Worm (Caenorhabditis elegans) whole organism, young adult: ENCODE data around the gene hum-5.

ENCODE experiments used
- B0035.1 ChIP-seq: sonication (generic microtip); optimal IDR thresholded peaks from 2 replicates; lab custom pipeline; 2016; ENCODE audit warnings: missing genetic modification characterization, mild to moderate bottlenecking, missing compliant biosample characterization, missing genotype, missing genetic modification reagents
- B0336.3 ChIP-seq: fragments of 200-800 bp; sonication (Bioruptor generic); IDR thresholded peaks from 2 replicates; pipeline ENCODE4 v1.3.6; 2022; ENCODE audit warnings: missing genetic modification characterization, missing compliant biosample characterization
- C06A6.2 ChIP-seq: fragments of 200-800 bp; sonication (Bioruptor generic); conservative IDR thresholded peaks from 2 replicates; pipeline ENCODE4 v1.3.6; 2022; ENCODE audit warnings: missing genetic modification characterization, missing compliant biosample characterization
- F10E7.11 ChIP-seq: sonication (generic microtip); optimal IDR thresholded peaks from 2 replicates; lab custom pipeline; 2017; ENCODE audit warnings: mild to moderate bottlenecking, missing genetic modification characterization, moderate library complexity, missing compliant biosample characterization
- F23B12.7 ChIP-seq: sonication (generic microtip); optimal IDR thresholded peaks from 2 replicates; lab custom pipeline; 2017; ENCODE audit warnings: missing genetic modification characterization, mild to moderate bottlenecking, missing compliant biosample characterization, antibody characterized with exemption, moderate library complexity; ENCODE audit not compliant: insufficient read depth
- F55B11.4 ChIP-seq: sonication (generic microtip); optimal IDR thresholded peaks from 2 replicates; lab custom pipeline; 2016; ENCODE audit warnings: missing compliant biosample characterization, missing genetic modification characterization, borderline replicate concordance; ENCODE audit not compliant: insufficient read depth
- K11D2.4 ChIP-seq: fragments of 200-800 bp; sonication (Bioruptor generic); IDR thresholded peaks from 2 replicates; pipeline ENCODE4 v1.3.6; 2022; ENCODE audit warnings: missing genetic modification reagents, missing genetic modification characterization, missing compliant biosample characterization
- K12H6.12 ChIP-seq: fragments of 200-800 bp; sonication (Bioruptor generic); optimal IDR thresholded peaks from 2 replicates; lab custom pipeline; 2018; ENCODE audit warnings: mild to moderate bottlenecking, missing genetic modification characterization, missing compliant biosample characterization
- T07F8.4 ChIP-seq: sonication (generic microtip); optimal IDR thresholded peaks from 2 replicates; lab custom pipeline; 2016; ENCODE audit warnings: mild to moderate bottlenecking, missing genetic modification characterization, moderate library complexity, missing compliant biosample characterization
- Y67H2A.10 ChIP-seq: fragments of 200-800 bp; sonication (Bioruptor generic); conservative IDR thresholded peaks from 2 replicates; pipeline ENCODE4 v1.3.6; 2022; ENCODE audit warnings: missing genetic modification reagents, missing genetic modification characterization, missing compliant biosample characterization
- akir-1 ChIP-seq: fragments of 200-800 bp; sonication (Bioruptor generic); optimal IDR thresholded peaks from 2 replicates; lab custom pipeline; 2018; ENCODE audit warnings: mild to moderate bottlenecking, missing genetic modification characterization, moderate library complexity, missing compliant biosample characterization
- ama-1 ChIP-seq, 3 experiments: fragments of 150-350 bp in 1 of 3; sonication (generic microtip) in 2 of 3; optimal IDR thresholded peaks; 2 replicates each; lab custom pipeline; 2014 to 2018; ENCODE audit warnings: missing biosample characterization in 2 of 3, missing genetic modification characterization in 2 of 3, missing genetic modification reagents in 2 of 3
- atf-7 ChIP-seq: sonication (generic microtip); optimal IDR thresholded peaks from 2 replicates; lab custom pipeline; 2017; ENCODE audit warnings: mild to moderate bottlenecking, missing genetic modification characterization, missing compliant biosample characterization
- attf-5 ChIP-seq: fragments of 200-800 bp; sonication (Bioruptor generic); optimal IDR thresholded peaks from 2 replicates; lab custom pipeline; 2018; ENCODE audit warnings: mild to moderate bottlenecking, missing genetic modification characterization, missing compliant biosample characterization
- ccch-3 ChIP-seq: fragments of 200-800 bp; sonication (Bioruptor generic); optimal IDR thresholded peaks from 2 replicates; lab custom pipeline; 2018; ENCODE audit warnings: mild to moderate bottlenecking, missing genetic modification characterization, missing compliant biosample characterization
- cebp-1 ChIP-seq, 2 experiments: fragments of 200-800 bp in 1 of 2; sonication (Bioruptor generic) in 1 of 2; sonication (generic microtip) in 1 of 2; IDR thresholded peaks in 1 of 2; optimal IDR thresholded peaks in 1 of 2; 2 replicates each; pipeline versions ENCODE4 v1.3.6 to Lab custom; 2017 to 2022; ENCODE audit warnings: missing compliant biosample characterization in 2 of 2, missing genetic modification characterization in 2 of 2, mild to moderate bottlenecking in 1 of 2, missing genetic modification reagents in 1 of 2, moderate library complexity in 1 of 2
- cebp-2 ChIP-seq: fragments of 200-800 bp; sonication (Bioruptor generic); IDR thresholded peaks from 2 replicates; pipeline ENCODE4 v1.3.6; 2022; ENCODE audit warnings: missing genetic modification characterization, missing compliant biosample characterization
- ceh-100 ChIP-seq: fragments of 200-800 bp; sonication (Bioruptor generic); IDR thresholded peaks from 2 replicates; pipeline ENCODE4 v1.3.6; 2022; ENCODE audit warnings: missing genetic modification reagents, missing genetic modification characterization, missing compliant biosample characterization
- ceh-40 ChIP-seq: fragments of 200-800 bp; sonication (Bioruptor generic); IDR thresholded peaks from 2 replicates; pipeline ENCODE4 v1.3.6; 2022; ENCODE audit warnings: missing genetic modification characterization, missing compliant biosample characterization
- dox-1 ChIP-seq: fragments of 200-800 bp; sonication (Bioruptor generic); IDR thresholded peaks from 2 replicates; pipeline ENCODE4 v1.3.6; 2022; ENCODE audit warnings: missing genetic modification reagents, missing genetic modification characterization, missing compliant biosample characterization
- dpff-1 ChIP-seq: sonication (generic microtip); optimal IDR thresholded peaks from 2 replicates; lab custom pipeline; 2017; ENCODE audit warnings: mild to moderate bottlenecking, missing genetic modification characterization, missing compliant biosample characterization
- ets-4 ChIP-seq: fragments of 200-800 bp; sonication (Bioruptor generic); optimal IDR thresholded peaks from 2 replicates; lab custom pipeline; 2018; ENCODE audit warnings: mild to moderate bottlenecking, missing genetic modification characterization, missing compliant biosample characterization
- him-1 ChIP-seq: sonication (generic microtip); optimal IDR thresholded peaks from 2 replicates; lab custom pipeline; 2016; ENCODE audit warnings: missing genotype, missing genetic modification reagents, missing genetic modification characterization, missing compliant biosample characterization
- hrde-1 ChIP-seq: sonication (generic microtip); optimal IDR thresholded peaks from 2 replicates; lab custom pipeline; 2016; ENCODE audit warnings: missing genetic modification characterization, mild to moderate bottlenecking, missing compliant biosample characterization, moderate library complexity, missing genotype, missing genetic modification reagents, borderline replicate concordance
- hsf-1 ChIP-seq: fragments of 200-800 bp; sonication (Bioruptor generic); IDR thresholded peaks from 2 replicates; pipeline ENCODE4 v1.3.6; 2022; ENCODE audit warnings: missing genetic modification reagents, missing genetic modification characterization, missing compliant biosample characterization
- let-526 ChIP-seq: fragments of 200-800 bp; sonication (Bioruptor generic); IDR thresholded peaks from 2 replicates; pipeline ENCODE4 v1.3.6; 2022; ENCODE audit warnings: missing genetic modification reagents, missing genetic modification characterization, missing compliant biosample characterization
- let-607 ChIP-seq, 2 experiments: fragments of 200-800 bp in 1 of 2; sonication (Bioruptor generic) in 1 of 2; sonication (generic microtip) in 1 of 2; optimal IDR thresholded peaks; 2 replicates each; lab custom pipeline; 2016 to 2018; ENCODE audit warnings: mild to moderate bottlenecking in 2 of 2, missing compliant biosample characterization in 2 of 2, missing genetic modification characterization in 2 of 2, moderate library complexity in 2 of 2, missing genotype in 1 of 2
- lin-40 ChIP-seq: sonication (generic microtip); optimal IDR thresholded peaks from 2 replicates; lab custom pipeline; 2016; ENCODE audit warnings: missing genetic modification characterization, mild to moderate bottlenecking, missing compliant biosample characterization, missing genotype, missing genetic modification reagents
- lin-54 ChIP-seq: fragments of 200-800 bp; sonication (Bioruptor generic); optimal IDR thresholded peaks from 2 replicates; lab custom pipeline; 2018; ENCODE audit warnings: mild to moderate bottlenecking, missing genetic modification characterization, missing compliant biosample characterization
- madf-8 ChIP-seq: fragments of 200-800 bp; sonication (Bioruptor generic); conservative IDR thresholded peaks from 2 replicates; pipeline ENCODE4 v1.3.6; 2022; ENCODE audit warnings: missing genetic modification reagents, missing genetic modification characterization, missing compliant biosample characterization
- mcd-1 ChIP-seq: fragments of 200-800 bp; sonication (Bioruptor generic); IDR thresholded peaks from 2 replicates; pipeline ENCODE4 v1.3.6; 2022; ENCODE audit warnings: missing genetic modification reagents, missing genetic modification characterization, missing compliant biosample characterization
- mes-4 ChIP-seq: sonication (generic microtip); optimal IDR thresholded peaks from 2 replicates; lab custom pipeline; 2016; ENCODE audit warnings: missing genotype, missing genetic modification characterization, missing compliant biosample characterization
- nfya-1 ChIP-seq: sonication (generic microtip); optimal IDR thresholded peaks from 2 replicates; lab custom pipeline; 2017; ENCODE audit warnings: antibody characterized with exemption, missing compliant biosample characterization, missing genetic modification characterization, borderline replicate concordance; ENCODE audit not compliant: insufficient read depth
- nhr-27 ChIP-seq: fragments of 200-800 bp; sonication (Bioruptor generic); optimal IDR thresholded peaks from 2 replicates; lab custom pipeline; 2018; ENCODE audit warnings: mild to moderate bottlenecking, missing genetic modification characterization, moderate library complexity, missing compliant biosample characterization
- nhr-80 ChIP-seq: sonication (generic microtip); optimal IDR thresholded peaks from 2 replicates; lab custom pipeline; 2016; ENCODE audit warnings: missing genetic modification characterization, missing compliant biosample characterization
- nhr-90 ChIP-seq: sonication (generic microtip); optimal IDR thresholded peaks from 2 replicates; lab custom pipeline; 2016; ENCODE audit warnings: missing genotype, mild to moderate bottlenecking, missing genetic modification characterization, missing compliant biosample characterization
- pha-4 ChIP-seq: fragments of 150-350 bp; sonication (generic microtip); optimal IDR thresholded peaks from 2 replicates; lab custom pipeline; 2014; ENCODE audit warnings: missing biosample characterization, missing genetic modification reagents, missing genetic modification characterization
- repo-1 ChIP-seq: sonication (generic microtip); optimal IDR thresholded peaks from 2 replicates; lab custom pipeline; 2017; ENCODE audit warnings: mild to moderate bottlenecking, missing genetic modification characterization, missing compliant biosample characterization
- tbp1 ChIP-seq: fragments of 200-800 bp; sonication (Bioruptor generic); optimal IDR thresholded peaks from 2 replicates; lab custom pipeline; 2018; ENCODE audit warnings: mild to moderate bottlenecking, missing genetic modification characterization, missing compliant biosample characterization
- tlf-1 ChIP-seq: fragments of 200-800 bp; sonication (Bioruptor generic); optimal IDR thresholded peaks from 2 replicates; lab custom pipeline; 2018; ENCODE audit warnings: mild to moderate bottlenecking, missing genetic modification characterization, missing compliant biosample characterization
- unc-130 ChIP-seq: sonication (generic microtip); optimal IDR thresholded peaks from 2 replicates; lab custom pipeline; 2016; ENCODE audit warnings: missing genetic modification reagents, missing genetic modification characterization, missing compliant biosample characterization
- ztf-18 ChIP-seq: sonication (generic microtip); optimal IDR thresholded peaks from 2 replicates; lab custom pipeline; 2016; ENCODE audit warnings: missing genotype, mild to moderate bottlenecking, missing genetic modification characterization, missing compliant biosample characterization
- ztf-26 ChIP-seq: sonication (generic microtip); optimal IDR thresholded peaks from 2 replicates; lab custom pipeline; 2017; ENCODE audit warnings: missing genetic modification characterization, missing compliant biosample characterization
- ztf-28 ChIP-seq: fragments of 200-800 bp; sonication (Bioruptor generic); IDR thresholded peaks from 2 replicates; pipeline ENCODE4 v1.3.6; 2022; ENCODE audit warnings: missing genetic modification reagents, missing genetic modification characterization, missing compliant biosample characterization
- ztf-6 ChIP-seq: fragments of 200-800 bp; sonication (Bioruptor generic); IDR thresholded peaks from 2 replicates; pipeline ENCODE4 v1.3.6; 2022; ENCODE audit warnings: missing genetic modification reagents, missing genetic modification characterization, missing compliant biosample characterization

Gene hum-5

ce11 chrIII:4018591-4019580 lies 17.8 kb downstream of the hum-5 start (continued):
- TF ChIP-seq K11D2.4 (no peak), lin-40 (tag; lab: Kevin White, UChicago) (no peak), C06A6.2 (GFP tag; lab: Robert Waterston, UW) (no peak), hrde-1 (tag; lab: Kevin White, UChicago) (no peak), cebp-2 (GFP tag; lab: Robert Waterston, UW) (no peak), madf-8 (GFP tag; lab: Robert Waterston, UW) (0 out of 2 replicates have a peak, but pooled peaks have one; percentile 13), B0336.3 (GFP tag; lab: Robert Waterston, UW) (no peak), ztf-28 (GFP tag; lab: Robert Waterston, UW) (no peak), let-607 (tag; optimal IDR thresholded peaks at IDR 0.05; lab: Kevin White, UChicago) (no peak), nhr-90 (no peak), F10E7.11 (tag; lab: Kevin White, UChicago) (no peak), mes-4 (tag; lab: Kevin White, UChicago) (no peak), ama-1 (optimal IDR thresholded peaks at IDR 0.05; lab: Kevin White, UChicago) (no peak), ama-1 (GFP tag; optimal IDR thresholded peaks at IDR 0.05; lab: Kevin White, UChicago) (no peak), ceh-100 (GFP tag; lab: Robert Waterston, UW) (no peak), ztf-6 (GFP tag; lab: Robert Waterston, UW) (no peak), ceh-40 (GFP tag; lab: Robert Waterston, UW) (no peak), repo-1 (tag; lab: Kevin White, UChicago) (no peak), mcd-1 (GFP tag; lab: Robert Waterston, UW) (no peak), T07F8.4 (tag; lab: Kevin White, UChicago) (no peak), nhr-80 (tag; lab: Kevin White, UChicago) (peak; percentile 88), ztf-18 (peak; percentile 25), hsf-1 (GFP tag; lab: Robert Waterston, UW) (peak; percentile 11; the same call in 1 of the 2 replicates), tbp1 (no peak), tlf-1 (GFP tag; lab: Kevin White, UChicago) (no peak), pha-4 (no peak), let-526 (no peak), K12H6.12 (no peak), F23B12.7 (tag; lab: Kevin White, UChicago) (no peak), dox-1 (GFP tag; lab: Robert Waterston, UW) (peak; percentile 51), nfya-1 (tag; lab: Kevin White, UChicago) (no peak), ets-4 (GFP tag; lab: Kevin White, UChicago) (peak; percentile 44), ccch-3 (GFP tag; lab: Kevin White, UChicago) (no peak), atf-7 (tag; lab: Kevin White, UChicago) (no peak), akir-1 (no peak), Y67H2A.10 (GFP tag; lab: Robert Waterston, UW) (no peak), ztf-26 (tag; lab: Kevin White, UChicago) (no peak), F55B11.4 (tag; lab: Kevin White, UChicago) (no peak), B0035.1 (tag; lab: Kevin White, UChicago) (no peak), lin-54 (GFP tag; lab: Kevin White, UChicago) (no peak), unc-130 (GFP tag; lab: Kevin White, UChicago) (no peak), him-1 (no peak), attf-5 (GFP tag; lab: Kevin White, UChicago) (peak; percentile 9), dpff-1 (tag; lab: Kevin White, UChicago) (no peak), cebp-1 (GFP tag; IDR thresholded peaks at IDR 0.05; lab: Robert Waterston, UW) (peak; percentile 29; the same call in 1 of the 2 replicates), cebp-1 (tag; optimal IDR thresholded peaks at IDR 0.05; lab: Kevin White, UChicago) (peak; percentile 60), nhr-27 (tag; lab: Kevin White, UChicago) (peak; percentile 28)
